Worm (Caenorhabditis elegans) whole organism, L4/young adult: ENCODE data around the gene C06E7.4.

Experiments used
- W03F9.2 ChIP-seq: fragments of 150-350 bp; optimal IDR thresholded peaks from 2 replicates; lab custom pipeline; 2014; ENCODE audit warnings: missing biosample characterization, missing genetic modification characterization
- him-1 ChIP-seq: sonication (generic microtip); optimal IDR thresholded peaks from 2 replicates; lab custom pipeline; 2016; ENCODE audit warnings: missing genotype, missing genetic modification reagents, missing genetic modification characterization, missing compliant biosample characterization

DNA sequence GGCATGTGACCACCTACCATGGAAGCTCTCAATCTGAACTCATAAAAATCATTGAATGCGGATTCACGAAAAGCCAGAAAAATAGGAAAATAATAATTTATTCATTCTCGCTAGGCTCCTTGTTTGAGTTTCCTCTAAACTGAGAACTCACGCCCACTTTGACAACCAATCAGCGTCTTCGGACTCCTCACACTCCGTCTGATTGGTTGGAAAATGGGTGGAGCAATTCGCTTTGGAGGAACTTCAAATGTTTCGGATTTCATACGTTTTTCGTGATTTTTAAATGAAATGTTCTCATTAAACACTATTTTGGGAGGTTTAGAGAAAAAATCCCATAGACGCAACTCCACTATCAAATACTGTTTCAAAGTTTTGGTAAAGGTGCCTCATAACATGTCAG lies 16.9 kb downstream of the C06E7.4 start:
- TF ChIP-seq W03F9.2 (tag; lab: Kevin White, UChicago) (no peak), him-1 (no peak)
